Fruit fly (Drosophila melanogaster): ENCODE measurements around the gene Cpr62Bb.

The Cpr62Bb gene

DNA sequence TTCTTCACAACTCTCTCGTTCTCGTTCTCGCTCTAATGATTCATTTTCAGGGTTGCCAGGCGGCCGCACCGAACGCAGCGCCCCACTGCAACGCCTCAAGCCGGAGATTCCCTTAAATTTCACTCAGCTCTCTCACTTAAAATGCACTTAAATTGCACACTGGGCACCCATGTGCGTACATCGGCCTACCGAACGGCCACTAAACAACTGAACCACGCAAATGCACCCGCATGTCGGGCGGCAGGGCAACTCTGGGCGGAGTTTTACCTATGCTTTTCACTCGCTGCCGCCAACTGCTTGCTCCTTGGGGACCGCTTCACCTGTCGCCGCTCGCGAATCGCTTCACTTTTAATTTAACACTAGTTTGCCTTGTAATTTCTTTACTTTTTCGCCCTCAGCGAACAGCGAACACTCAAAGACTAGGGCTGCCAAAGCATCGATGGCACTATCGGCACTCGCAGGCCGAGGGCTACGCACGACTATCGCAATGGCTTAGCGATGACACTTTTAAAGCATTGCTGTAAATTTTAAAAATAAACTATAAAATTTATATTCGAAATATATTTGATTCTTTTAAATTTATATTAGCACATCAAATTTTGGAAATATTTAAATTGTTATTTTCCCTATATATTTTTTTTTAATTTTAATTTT, 27.0 kb upstream of the Cpr62Bb start, which contains the start of gene Rap1 (continued):
- TF ChIP-seq dmrt11E (tag; optimal IDR thresholded peaks at IDR 0.05) (peak; percentile 57), Chrac-16 (GFP tag; optimal IDR thresholded peaks at IDR 0.05) (peak; percentile 45), CG10431 (GFP tag; optimal IDR thresholded peaks at IDR 0.05) (no peak), CG16779 (GFP tag; IDR thresholded peaks at IDR 0.05) (no peak), phol (tag; optimal IDR thresholded peaks at IDR 0.05) (peak; percentile 68), Ets97D (GFP tag; optimal IDR thresholded peaks at IDR 0.05) (peak; percentile 63), TFAM (GFP tag; optimal IDR thresholded peaks at IDR 0.05) (no peak), CG17829 (tag; optimal IDR thresholded peaks at IDR 0.05) (peak; percentile 77), sim (GFP tag; IDR thresholded peaks at IDR 0.05) (no peak), Taf1 (GFP tag; IDR thresholded peaks at IDR 0.05) (peak; percentile 25; the same call in 1 of the 2 replicates), hth (optimal IDR thresholded peaks at IDR 0.05) (no peak), CG10209 (GFP tag; optimal IDR thresholded peaks at IDR 0.05) (peak; percentile 43), mam (GFP tag; optimal IDR thresholded peaks at IDR 0.05) (peak; percentile 81), CG8281 (tag; optimal IDR thresholded peaks at IDR 0.05) (no peak), fru (optimal IDR thresholded peaks at IDR 0.05) (no peak), br (optimal IDR thresholded peaks at IDR 0.05) (no peak), org-1 (GFP tag; optimal IDR thresholded peaks at IDR 0.05) (peak; percentile 16), Hr39 (optimal IDR thresholded peaks at IDR 0.05) (no peak), D19B (GFP tag; optimal IDR thresholded peaks at IDR 0.05) (peak; percentile 36), en (GFP tag; optimal IDR thresholded peaks at IDR 0.05) (no peak), CG17328 (GFP tag; IDR thresholded peaks at IDR 0.05) (peak; percentile 54), bcd (GFP tag; optimal IDR thresholded peaks at IDR 0.05) (peak; percentile 75), D (optimal IDR thresholded peaks at IDR 0.05) (no peak), D (GFP tag; optimal IDR thresholded peaks at IDR 0.05) (peak; percentile 20), CG14965 (GFP tag; optimal IDR thresholded peaks at IDR 0.05; ENCODE audit: borderline replicate concordance) (no peak), Spps (tag; optimal IDR thresholded peaks at IDR 0.05) (no peak), CG32767 (GFP tag; IDR thresholded peaks at IDR 0.05) (no peak; the same call in none of the 2 replicates), CG17802 (tag; optimal IDR thresholded peaks at IDR 0.05) (no peak), lilli (GFP tag; optimal IDR thresholded peaks at IDR 0.05) (peak; percentile 67), CG34376 (GFP tag; optimal IDR thresholded peaks at IDR 0.05) (peak; percentile 54), CG16813 (GFP tag; IDR thresholded peaks at IDR 0.05; ENCODE audit: partially characterized antibody) (peak; percentile 97), MBD-R2 (GFP tag; IDR thresholded peaks at IDR 0.05) (peak; percentile 78), NFAT (GFP tag; IDR thresholded peaks at IDR 0.05) (peak; percentile 89), CG4854 (GFP tag; optimal IDR thresholded peaks at IDR 0.05) (peak; percentile 7), Jarid2 (GFP tag; optimal IDR thresholded peaks at IDR 0.05) (no peak), Hey (tag; optimal IDR thresholded peaks at IDR 0.05) (no peak), CG11093 (GFP tag; IDR thresholded peaks at IDR 0.05) (peak; percentile 67; the same call in 2 of the 3 replicates), CG3407 (GFP tag; optimal IDR thresholded peaks at IDR 0.05) (peak; percentile 4), CG6765 (GFP tag; optimal IDR thresholded peaks at IDR 0.05) (no peak), YL-1 (GFP tag; optimal IDR thresholded peaks at IDR 0.05) (peak; percentile 89), CG7839 (tag; optimal IDR thresholded peaks at IDR 0.05) (peak; percentile 49), Awh (GFP tag; IDR thresholded peaks at IDR 0.05) (peak; percentile 44; the same call in 1 of the 2 replicates), ERR (GFP tag; optimal IDR thresholded peaks at IDR 0.05) (peak; percentile 35), ham (GFP tag; IDR thresholded peaks at IDR 0.05) (peak; percentile 7; the same call in 1 of the 2 replicates), CG6791 (GFP tag; IDR thresholded peaks at IDR 0.05; ENCODE audit: partially characterized antibody) (peak; percentile 95), NC2α (GFP tag; optimal IDR thresholded peaks at IDR 0.05) (no peak), emc (GFP tag; optimal IDR thresholded peaks at IDR 0.05) (peak; percentile 18), Dek (tag; optimal IDR thresholded peaks at IDR 0.05) (peak; percentile 45), Ssrp (tag; optimal IDR thresholded peaks at IDR 0.05) (no peak), bigmax (GFP tag; optimal IDR thresholded peaks at IDR 0.05) (no peak), Doc2 (GFP tag; IDR thresholded peaks at IDR 0.05) (no peak), nmo (GFP tag; optimal IDR thresholded peaks at IDR 0.05) (peak; percentile 54)
